Worm (Caenorhabditis elegans): ENCODE data around the gene ZK370.6.

DNA sequence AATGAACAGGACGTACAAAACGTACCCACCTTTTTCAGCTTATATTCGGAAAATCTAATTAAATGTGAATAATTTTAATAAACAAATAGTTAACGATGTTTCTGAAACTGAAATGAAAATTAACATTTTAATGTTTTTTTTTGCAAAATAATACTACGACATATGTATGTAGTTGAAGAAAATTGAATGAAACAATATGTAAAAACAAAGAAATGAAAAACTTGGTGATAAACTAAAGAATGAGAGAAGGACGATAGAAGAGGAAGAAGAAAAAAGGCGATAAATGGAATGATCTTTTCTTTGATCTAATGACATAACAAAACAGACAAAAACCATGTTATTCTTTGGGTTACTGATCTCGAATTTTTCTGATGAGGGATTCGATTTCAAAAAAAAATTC, 33.3 kb downstream of the ZK370.6 start, which contains the start of gene B0303.11:
- no peak for TF ChIP-seq ama-1 (optimal IDR thresholded peaks at IDR 0.05)
- TF ChIP-seq ama-1 (GFP tag; optimal IDR thresholded peaks at IDR 0.05) = no peak
- no peak for TF ChIP-seq dox-1 (GFP tag; IDR thresholded peaks at IDR 0.05)
- TF ChIP-seq snpc-4 (GFP tag; optimal IDR thresholded peaks at IDR 0.05) = no peak
- TF ChIP-seq snpc-4 (tag; optimal IDR thresholded peaks at IDR 0.05) = no peak

All from whole organism, young adult.